Worm (Caenorhabditis elegans) whole organism, L2 larva: ENCODE results near the gene K09E4.3.

Experiments used
- C34F6.9 ChIP-seq: fragments of 150-350 bp; optimal IDR thresholded peaks from 2 replicates; lab custom pipeline; 2014; ENCODE audit warnings: missing biosample characterization, missing genetic modification characterization
- F13H6.1 ChIP-seq: sonication (generic microtip); optimal IDR thresholded peaks from 2 replicates; lab custom pipeline; 2016; ENCODE audit warnings: missing genetic modification characterization, missing compliant biosample characterization
- R02D3.7 ChIP-seq: fragments of 150-350 bp; optimal IDR thresholded peaks from 2 replicates; lab custom pipeline; 2014; ENCODE audit warnings: missing biosample characterization, missing genetic modification characterization
- Y55F3AM.14 ChIP-seq: fragments of 200-800 bp; sonication (Bioruptor generic); optimal IDR thresholded peaks from 2 replicates; lab custom pipeline; 2018; ENCODE audit warnings: mild to moderate bottlenecking, missing genetic modification characterization, missing compliant biosample characterization
- ZK546.5 ChIP-seq: sonication (generic microtip); optimal IDR thresholded peaks from 2 replicates; lab custom pipeline; 2017; ENCODE audit warnings: missing biosample characterization, missing genetic modification characterization
- alr-1 ChIP-seq: fragments of 150-350 bp; optimal IDR thresholded peaks from 2 replicates; lab custom pipeline; 2014; ENCODE audit warnings: missing biosample characterization, missing genetic modification characterization
- aly-2 ChIP-seq: fragments of 150-350 bp; optimal IDR thresholded peaks from 2 replicates; lab custom pipeline; 2014; ENCODE audit warnings: missing biosample characterization, missing genetic modification characterization
- ama-1 ChIP-seq: fragments of 150-350 bp; optimal IDR thresholded peaks from 2 replicates; lab custom pipeline; 2018; ENCODE audit warnings: inconsistent platforms
- blmp-1 ChIP-seq: sonication (generic microtip); optimal IDR thresholded peaks from 2 replicates; lab custom pipeline; 2017; ENCODE audit warnings: missing genetic modification characterization, mild to moderate bottlenecking, missing compliant biosample characterization, antibody characterized with exemption, moderate library complexity; ENCODE audit not compliant: insufficient read depth
- ceh-16 ChIP-seq: fragments of 150-350 bp; optimal IDR thresholded peaks from 2 replicates; lab custom pipeline; 2014; ENCODE audit warnings: missing biosample characterization, missing genetic modification characterization
- ceh-82 ChIP-seq: fragments of 150-350 bp; optimal IDR thresholded peaks from 2 replicates; lab custom pipeline; 2014; ENCODE audit warnings: missing biosample characterization, missing genetic modification characterization
- crh-2 ChIP-seq: sonication (generic microtip); optimal IDR thresholded peaks from 2 replicates; lab custom pipeline; 2017; ENCODE audit warnings: missing biosample characterization, missing genetic modification characterization
- dmd-4 ChIP-seq: sonication (generic microtip); optimal IDR thresholded peaks from 2 replicates; lab custom pipeline; 2017; ENCODE audit warnings: missing biosample characterization, missing genetic modification characterization
- egl-27 ChIP-seq: sonication (generic microtip); optimal IDR thresholded peaks from 3 replicates; lab custom pipeline; 2017; ENCODE audit warnings: missing biosample characterization, missing genetic modification reagents, missing genetic modification characterization
- elt-1 ChIP-seq: fragments of 150-350 bp; optimal IDR thresholded peaks from 2 replicates; lab custom pipeline; 2014; ENCODE audit warnings: missing biosample characterization, missing genetic modification characterization
- elt-3 ChIP-seq: sonication (generic microtip); optimal IDR thresholded peaks from 2 replicates; lab custom pipeline; 2017; ENCODE audit warnings: missing biosample characterization, missing genetic modification characterization
- fos-1 ChIP-seq: fragments of 150-350 bp; optimal IDR thresholded peaks from 2 replicates; lab custom pipeline; 2014; ENCODE audit warnings: missing biosample characterization, missing genetic modification characterization
- gmeb-1 ChIP-seq: fragments of 150-350 bp; optimal IDR thresholded peaks from 2 replicates; lab custom pipeline; 2014; ENCODE audit warnings: missing biosample characterization, missing genetic modification characterization
- lin-11 ChIP-seq: fragments of 150-350 bp; sonication (generic microtip); optimal IDR thresholded peaks from 2 replicates; lab custom pipeline; 2014; ENCODE audit warnings: missing biosample characterization, missing genetic modification characterization, inconsistent platforms, mixed read lengths
- lin-13 ChIP-seq: fragments of 150-350 bp; optimal IDR thresholded peaks from 2 replicates; lab custom pipeline; 2014; ENCODE audit warnings: missing biosample characterization, missing genetic modification reagents, missing genetic modification characterization
- lin-39 ChIP-seq: fragments of 150-350 bp; optimal IDR thresholded peaks from 2 replicates; lab custom pipeline; 2014; ENCODE audit warnings: missing biosample characterization, missing genetic modification reagents, missing genetic modification characterization
- lsy-2 ChIP-seq, 2 experiments: fragments of 150-350 bp in 1 of 2; sonication (generic microtip) in 1 of 2; optimal IDR thresholded peaks; 2 replicates each; lab custom pipeline; 2014 to 2017; ENCODE audit warnings: missing biosample characterization in 2 of 2, missing genetic modification characterization in 2 of 2
- mab-5 ChIP-seq: fragments of 150-350 bp; optimal IDR thresholded peaks from 2 replicates; lab custom pipeline; 2014; ENCODE audit warnings: missing biosample characterization, missing genetic modification characterization
- mbf-1 ChIP-seq: sonication (generic microtip); optimal IDR thresholded peaks from 2 replicates; lab custom pipeline; 2017; ENCODE audit warnings: missing biosample characterization, missing genetic modification characterization
- mdl-1 ChIP-seq, 2 experiments: fragments of 150-350 bp in 1 of 2; sonication (generic microtip) in 1 of 2; optimal IDR thresholded peaks; 2 replicates each; lab custom pipeline; 2017; ENCODE audit warnings: missing biosample characterization in 2 of 2, missing genetic modification characterization in 2 of 2
- nhr-10 ChIP-seq: sonication (generic microtip); optimal IDR thresholded peaks from 2 replicates; lab custom pipeline; 2017; ENCODE audit warnings: missing biosample characterization, missing genetic modification characterization
- nhr-11 ChIP-seq: fragments of 150-350 bp; optimal IDR thresholded peaks from 2 replicates; lab custom pipeline; 2014; ENCODE audit warnings: missing biosample characterization, missing genetic modification characterization
- nhr-12 ChIP-seq: fragments of 150-350 bp; optimal IDR thresholded peaks from 2 replicates; lab custom pipeline; 2014; ENCODE audit warnings: missing biosample characterization, missing genetic modification characterization
- nhr-129 ChIP-seq: fragments of 150-350 bp; optimal IDR thresholded peaks from 2 replicates; lab custom pipeline; 2014; ENCODE audit warnings: missing biosample characterization, missing genetic modification characterization
- nhr-21 ChIP-seq: fragments of 150-350 bp; optimal IDR thresholded peaks from 2 replicates; lab custom pipeline; 2014; ENCODE audit warnings: missing biosample characterization, missing genetic modification characterization
- nhr-23 ChIP-seq: fragments of 150-350 bp; optimal IDR thresholded peaks from 2 replicates; lab custom pipeline; 2014; ENCODE audit warnings: missing biosample characterization, missing genetic modification reagents, missing genetic modification characterization
- nhr-237 ChIP-seq: fragments of 150-350 bp; optimal IDR thresholded peaks from 2 replicates; lab custom pipeline; 2014; ENCODE audit warnings: missing biosample characterization, missing genetic modification characterization
- nhr-25 ChIP-seq: fragments of 150-350 bp; sonication (generic microtip); optimal IDR thresholded peaks from 3 replicates; lab custom pipeline; 2014; ENCODE audit warnings: missing biosample characterization, missing genetic modification characterization
- nhr-6 ChIP-seq: fragments of 150-350 bp; optimal IDR thresholded peaks from 2 replicates; lab custom pipeline; 2014; ENCODE audit warnings: missing biosample characterization, missing genetic modification characterization
- nhr-77 ChIP-seq: fragments of 150-350 bp; optimal IDR thresholded peaks from 2 replicates; lab custom pipeline; 2014; ENCODE audit warnings: missing biosample characterization, missing genetic modification characterization
- peb-1 ChIP-seq: fragments of 150-350 bp; optimal IDR thresholded peaks from 2 replicates; lab custom pipeline; 2014; ENCODE audit warnings: missing biosample characterization, missing genetic modification characterization
- sem-4 ChIP-seq: fragments of 150-350 bp; optimal IDR thresholded peaks from 2 replicates; lab custom pipeline; 2014; ENCODE audit warnings: missing biosample characterization, missing genetic modification reagents, missing genetic modification characterization
- skn-1 ChIP-seq: sonication (generic microtip); optimal IDR thresholded peaks from 2 replicates; lab custom pipeline; 2017; ENCODE audit warnings: missing biosample characterization, missing genetic modification characterization
- sma-3 ChIP-seq: sonication (generic microtip); optimal IDR thresholded peaks from 2 replicates; lab custom pipeline; 2016; ENCODE audit warnings: missing genetic modification reagents, missing genetic modification characterization, missing compliant biosample characterization
- sma-9 ChIP-seq, 2 experiments: fragments of 150-350 bp in 1 of 2; sonication (generic microtip) in 1 of 2; optimal IDR thresholded peaks; 2 replicates each; lab custom pipeline; 2014 to 2016; ENCODE audit warnings: missing genetic modification characterization in 2 of 2, mild to moderate bottlenecking in 1 of 2, missing biosample characterization in 1 of 2, missing compliant biosample characterization in 1 of 2, missing genetic modification reagents in 1 of 2, moderate library complexity in 1 of 2
- snpc-4 ChIP-seq: fragments of 150-350 bp; optimal IDR thresholded peaks from 2 replicates; lab custom pipeline; 2014; ENCODE audit warnings: missing biosample characterization, missing genetic modification characterization
- unc-39 ChIP-seq: fragments of 150-350 bp; optimal IDR thresholded peaks from 2 replicates; lab custom pipeline; 2014; ENCODE audit warnings: missing biosample characterization, missing genetic modification characterization
- unc-55 ChIP-seq: fragments of 150-350 bp; sonication (generic microtip); optimal IDR thresholded peaks from 3 replicates; lab custom pipeline; 2014; ENCODE audit warnings: missing biosample characterization, missing genetic modification reagents, missing genetic modification characterization
- unc-62 ChIP-seq: fragments of 150-350 bp; optimal IDR thresholded peaks from 2 replicates; lab custom pipeline; 2014; ENCODE audit warnings: missing biosample characterization, missing genetic modification reagents, missing genetic modification characterization
- zag-1 ChIP-seq: fragments of 150-350 bp; optimal IDR thresholded peaks from 2 replicates; lab custom pipeline; 2014; ENCODE audit warnings: missing biosample characterization, missing genetic modification characterization
- ztf-1 ChIP-seq: fragments of 200-800 bp; sonication (Bioruptor generic); conservative IDR thresholded peaks from 2 replicates; pipeline ENCODE4 v1.3.6; 2022; ENCODE audit warnings: missing genetic modification characterization, missing compliant biosample characterization
- ztf-11 ChIP-seq: sonication (generic microtip); optimal IDR thresholded peaks from 2 replicates; lab custom pipeline; 2017; ENCODE audit warnings: missing biosample characterization, missing genetic modification characterization
- ztf-4 ChIP-seq: fragments of 150-350 bp; optimal IDR thresholded peaks from 2 replicates; lab custom pipeline; 2014; ENCODE audit warnings: missing biosample characterization, missing genetic modification characterization

K09E4.3 gene

ce11 chrII:14155259-14156023, 28.7 kb upstream of the K09E4.3 start, which contains the start of the genes rpl-43 and xrn-2:
TSS of gene rpl-43 (plus strand) at chrII:14155294.
TSS of gene xrn-2 (plus strand) at chrII:14155768.
- no peak for TF ChIP-seq nhr-77
- TF ChIP-seq nhr-129 (tag; lab: Kevin White, UChicago) = no peak
- TF ChIP-seq sma-3 (GFP tag; lab: Kevin White, UChicago) = no peak
- no peak for TF ChIP-seq unc-39 (tag; lab: Kevin White, UChicago)
- TF ChIP-seq snpc-4 (tag; lab: Kevin White, UChicago) = no peak
- no peak for TF ChIP-seq sma-9 (GFP tag; optimal IDR thresholded peaks at IDR 0.05; lab: Kevin White, UChicago)
- no peak for TF ChIP-seq sma-9 (tag; optimal IDR thresholded peaks at IDR 0.05; lab: Kevin White, UChicago)
- TF ChIP-seq nhr-21 (tag; lab: Kevin White, UChicago) = no peak
- no peak for TF ChIP-seq ceh-82 (tag; lab: Kevin White, UChicago)
- no peak for TF ChIP-seq sem-4
- TF ChIP-seq lsy-2 (tag; optimal IDR thresholded peaks at IDR 0.05; lab: Kevin White, UChicago) = no peak
- TF ChIP-seq skn-1 (tag; lab: Kevin White, UChicago) = no peak
- no peak for TF ChIP-seq peb-1 (tag; lab: Kevin White, UChicago)
- TF ChIP-seq dmd-4 (tag; lab: Kevin White, UChicago) = no peak
- TF ChIP-seq, all 48 proteins: peak for 0

ce11 chrII:14154357-14154756, 27.6 kb upstream of the K09E4.3 start, which contains the start of gene Y48B6A.1:
TSS of gene Y48B6A.1 (minus strand) at chrII:14154373.
- TF ChIP-seq nhr-23 (tag; lab: Kevin White, UChicago) = no peak
- TF ChIP-seq lsy-2 (tag; optimal IDR thresholded peaks at IDR 0.05; lab: Kevin White, UChicago) = peak; percentile 94 to 99
- TF ChIP-seq aly-2 (tag; lab: Kevin White, UChicago) = no peak
- TF ChIP-seq ceh-16 (tag; lab: Kevin White, UChicago) = peak; percentile 84
- TF ChIP-seq lin-13 (GFP tag; lab: Kevin White, UChicago) = peak; percentile 96
- TF ChIP-seq mbf-1 (tag; lab: Kevin White, UChicago) = no peak
- peak; percentile 84 for TF ChIP-seq nhr-6 (tag; lab: Kevin White, UChicago)
- peak; percentile 87 for TF ChIP-seq blmp-1 (tag; lab: Kevin White, UChicago)
- peak; percentile 93 for TF ChIP-seq nhr-129 (tag; lab: Kevin White, UChicago)
- no peak for TF ChIP-seq ztf-1 (GFP tag; lab: Robert Waterston, UW)
- peak; percentile 42 for TF ChIP-seq skn-1 (tag; lab: Kevin White, UChicago)
- peak; percentile 92 for TF ChIP-seq sma-9 (GFP tag; optimal IDR thresholded peaks at IDR 0.05; lab: Kevin White, UChicago)
- no peak for TF ChIP-seq sma-9 (tag; optimal IDR thresholded peaks at IDR 0.05; lab: Kevin White, UChicago)
- TF ChIP-seq fos-1 (tag; lab: Kevin White, UChicago) = peak; percentile 95
- peak; percentile 97 for TF ChIP-seq crh-2 (tag; lab: Kevin White, UChicago)
- peak; percentile 99 for TF ChIP-seq unc-55 (GFP tag; lab: Kevin White, UChicago)
- peak; percentile 71 for TF ChIP-seq ztf-4 (tag; lab: Kevin White, UChicago)
- peak; percentile 91 for TF ChIP-seq gmeb-1 (tag; lab: Kevin White, UChicago)
- peak; percentile 8 for TF ChIP-seq ztf-11 (tag; lab: Kevin White, UChicago)
- TF ChIP-seq ceh-82 (tag; lab: Kevin White, UChicago) = peak; percentile 37
- peak; percentile 87 for TF ChIP-seq F13H6.1 (tag; lab: Kevin White, UChicago)
- peak; percentile 77 for TF ChIP-seq zag-1 (tag; lab: Kevin White, UChicago)
- TF ChIP-seq sma-3 (GFP tag; lab: Kevin White, UChicago) = peak; percentile 93
- no peak for TF ChIP-seq unc-62 (GFP tag; lab: Kevin White, UChicago)
- TF ChIP-seq egl-27 (tag; lab: Kevin White, UChicago) = peak; percentile 66
- no peak for TF ChIP-seq lin-39 (tag; lab: Kevin White, UChicago)
- TF ChIP-seq nhr-77 = peak; percentile 87
- TF ChIP-seq mdl-1 (tag; optimal IDR thresholded peaks at IDR 0.05; lab: Kevin White, UChicago) = peak; percentile 14 to 26
- peak; percentile 91 for TF ChIP-seq snpc-4 (tag; lab: Kevin White, UChicago)
- peak; percentile 82 for TF ChIP-seq mab-5 (tag; lab: Kevin White, UChicago)
- no peak for TF ChIP-seq ama-1 (lab: Kevin White, UChicago)
- peak; percentile 18 for TF ChIP-seq nhr-237 (tag; lab: Kevin White, UChicago)
- TF ChIP-seq Y55F3AM.14 (GFP tag; lab: Kevin White, UChicago) = peak; percentile 31
- peak; percentile 21 for TF ChIP-seq nhr-10 (tag; lab: Kevin White, UChicago)
- TF ChIP-seq sem-4 = peak; percentile 79
- peak; percentile 93 for TF ChIP-seq nhr-25 (tag; lab: Kevin White, UChicago)
- TF ChIP-seq lin-11 (tag; lab: Kevin White, UChicago) = peak; percentile 90
- TF ChIP-seq ZK546.5 (tag; lab: Kevin White, UChicago) = peak; percentile 56
- no peak for TF ChIP-seq dmd-4 (tag; lab: Kevin White, UChicago)
- no peak for TF ChIP-seq unc-39 (tag; lab: Kevin White, UChicago)
- peak; percentile 90 for TF ChIP-seq nhr-21 (tag; lab: Kevin White, UChicago)
- TF ChIP-seq nhr-11 (tag; lab: Kevin White, UChicago) = no peak
- TF ChIP-seq C34F6.9 (tag; lab: Kevin White, UChicago) = peak; percentile 99
- peak; percentile 12 for TF ChIP-seq R02D3.7 (tag; lab: Kevin White, UChicago)
- TF ChIP-seq nhr-12 (tag; lab: Kevin White, UChicago) = no peak
- TF ChIP-seq peb-1 (tag; lab: Kevin White, UChicago) = no peak
- TF ChIP-seq elt-1 (tag; lab: Kevin White, UChicago) = no peak
- TF ChIP-seq elt-3 (tag; lab: Kevin White, UChicago) = no peak
- no peak for TF ChIP-seq alr-1
